Fruit fly (Drosophila melanogaster): ENCODE data around the gene lsn.

lsn gene

DNA sequence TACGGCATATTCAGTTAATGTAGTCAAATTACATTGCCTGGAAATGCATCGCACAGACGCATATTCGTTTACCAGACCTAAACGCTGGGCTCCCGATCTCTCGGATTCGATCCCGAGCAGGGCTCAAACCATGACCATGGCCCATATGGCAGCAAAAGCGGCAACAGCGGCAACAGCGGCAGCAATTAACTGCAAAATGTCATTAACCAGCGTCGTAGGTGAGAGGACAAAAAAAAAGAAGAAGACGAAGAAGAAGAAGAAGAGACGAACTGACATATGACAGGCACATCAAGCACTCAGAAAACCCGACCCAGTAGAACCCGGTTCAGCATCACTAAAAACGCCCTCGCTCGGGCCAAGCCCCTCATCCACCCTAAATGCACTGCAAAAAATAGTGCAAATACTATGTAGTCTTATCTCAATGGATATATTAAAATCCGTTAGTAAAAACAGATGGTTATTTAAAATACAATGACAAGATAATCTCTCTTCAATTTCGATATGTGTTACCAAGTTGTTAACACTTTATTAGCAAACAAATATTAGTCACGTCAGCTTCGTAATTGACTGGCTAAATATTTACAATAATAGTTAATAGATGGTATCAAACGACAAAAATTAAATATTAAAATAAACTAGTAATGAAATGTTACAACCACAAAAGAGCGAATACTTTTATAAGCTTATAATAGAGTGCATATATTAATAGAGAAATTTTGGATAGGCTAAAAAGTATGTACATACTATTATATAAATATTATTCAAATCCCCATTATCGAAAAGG, 39.0 kb upstream of the lsn start (continued):
- TF ChIP-seq CG6689 (GFP tag; IDR thresholded peaks at IDR 0.05) (0 out of 2 replicates have a peak, but pooled peaks have one; percentile 6), CG10267 (tag; optimal IDR thresholded peaks at IDR 0.05) (peak; percentile 20), B-H2 (GFP tag; optimal IDR thresholded peaks at IDR 0.05) (no peak), BtbVII (GFP tag; optimal IDR thresholded peaks at IDR 0.05) (no peak), CG13296 (GFP tag; optimal IDR thresholded peaks at IDR 0.05) (no peak), gsb (GFP tag; IDR thresholded peaks at IDR 0.05) (0 out of 2 replicates have a peak, but pooled peaks have one; percentile 23), CG30020 (tag; optimal IDR thresholded peaks at IDR 0.05) (no peak), lov (optimal IDR thresholded peaks at IDR 0.05) (no peak), lov (GFP tag; IDR thresholded peaks at IDR 0.05) (0 out of 3 replicates have a peak, but pooled peaks have one; percentile 44), zfh2 (GFP tag; optimal IDR thresholded peaks at IDR 0.05) (no peak), CG31441 (GFP tag; IDR thresholded peaks at IDR 0.05) (0 out of 2 replicates have a peak, but pooled peaks have one; percentile 17), CG10274 (GFP tag; optimal IDR thresholded peaks at IDR 0.05) (no peak), CG43689 (GFP tag; IDR thresholded peaks at IDR 0.05) (no peak), chinmo (GFP tag; IDR thresholded peaks at IDR 0.05; ENCODE audit: partially characterized antibody) (no peak), CG10209 (GFP tag; optimal IDR thresholded peaks at IDR 0.05) (no peak), CG10462 (GFP tag; optimal IDR thresholded peaks at IDR 0.05) (no peak), lola (GFP tag; optimal IDR thresholded peaks at IDR 0.05) (peak in 1 of 3 experiments; percentile 56), ro (GFP tag; IDR thresholded peaks at IDR 0.05) (no peak), sob (GFP tag; IDR thresholded peaks at IDR 0.05) (no peak), CG11085 (GFP tag; IDR thresholded peaks at IDR 0.05) (no peak), CG17385 (GFP tag; optimal IDR thresholded peaks at IDR 0.05) (peak; percentile 50), CG10979 (tag; optimal IDR thresholded peaks at IDR 0.05) (peak; percentile 22)

DNA sequence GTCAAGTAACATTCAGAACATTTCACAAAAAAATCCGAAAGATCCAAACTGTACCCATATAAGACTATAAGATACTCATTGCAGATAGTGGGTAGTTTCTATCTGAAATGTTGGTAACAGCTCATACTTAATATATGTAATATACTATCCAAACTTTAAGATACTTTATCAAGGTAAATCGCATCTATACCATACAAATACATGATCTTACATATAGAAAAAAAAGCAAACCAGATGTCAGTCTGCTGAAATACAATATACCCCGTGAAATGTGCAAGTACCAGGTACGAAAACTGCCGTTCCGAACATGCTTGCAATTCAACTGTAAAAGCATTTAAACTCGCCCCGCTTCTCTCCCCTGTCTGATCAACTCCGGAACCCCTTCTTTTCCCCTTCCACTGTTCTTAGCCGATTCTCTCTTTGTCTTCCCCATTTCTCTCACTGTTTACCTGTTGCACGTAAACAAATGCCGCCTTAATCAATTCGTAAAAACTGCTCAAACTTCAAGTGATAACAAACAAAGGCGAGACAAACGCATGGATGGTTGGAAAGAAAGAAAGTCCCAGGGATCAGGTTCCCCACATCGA, 37.4 kb upstream of the lsn start:
- TF ChIP-seq ken (GFP tag; IDR thresholded peaks at IDR 0.05) (no peak), ranshi (GFP tag; IDR thresholded peaks at IDR 0.05) (0 out of 2 replicates have a peak, but pooled peaks have one; percentile 21), NfI (GFP tag; optimal IDR thresholded peaks at IDR 0.05) (no peak), chinmo (GFP tag; IDR thresholded peaks at IDR 0.05; ENCODE audit: partially characterized antibody) (no peak), run (tag; optimal IDR thresholded peaks at IDR 0.05) (no peak), Ssrp (tag; optimal IDR thresholded peaks at IDR 0.05) (peak; percentile 2), Sox100B (GFP tag; optimal IDR thresholded peaks at IDR 0.05) (no peak), CG12299 (tag; optimal IDR thresholded peaks at IDR 0.05) (no peak), CG34422 (GFP tag; IDR thresholded peaks at IDR 0.05) (0 out of 3 replicates have a peak, but pooled peaks have one; percentile 23), Nf-YA (GFP tag; IDR thresholded peaks at IDR 0.05) (no peak), phol (tag; optimal IDR thresholded peaks at IDR 0.05) (peak; percentile 20), grn (GFP tag; optimal IDR thresholded peaks at IDR 0.05) (no peak), bsh (GFP tag; optimal IDR thresholded peaks at IDR 0.05) (peak in 1 of 2 experiments; percentile 45), slou (GFP tag; optimal IDR thresholded peaks at IDR 0.05) (no peak), CG9797 (GFP tag; optimal IDR thresholded peaks at IDR 0.05) (no peak), D19A (tag; optimal IDR thresholded peaks at IDR 0.05) (no peak), esg (GFP tag; conservative IDR thresholded peaks at IDR 0.05) (0 out of 2 replicates have a peak, but pooled peaks have one; percentile 9), CG12391 (tag; optimal IDR thresholded peaks at IDR 0.05) (peak; percentile 15), her (GFP tag; optimal IDR thresholded peaks at IDR 0.05) (no peak), crol (GFP tag; IDR thresholded peaks at IDR 0.05) (peak; percentile 87; the same call in 1 of the 2 replicates), otp (GFP tag; IDR thresholded peaks at IDR 0.05) (0 out of 3 replicates have a peak, but pooled peaks have one; percentile 11), CG8478 (optimal IDR thresholded peaks at IDR 0.05) (no peak), CG7928 (GFP tag; optimal IDR thresholded peaks at IDR 0.05) (no peak), ttk (GFP tag; IDR thresholded peaks at IDR 0.05) (no peak), Sox102F (GFP tag; optimal IDR thresholded peaks at IDR 0.05) (peak; percentile 25), row (GFP tag; IDR thresholded peaks at IDR 0.05) (peak; percentile 54; the same call in 2 of the 3 replicates), p53 (GFP tag; optimal IDR thresholded peaks at IDR 0.05) (no peak), CG2199 (GFP tag; IDR thresholded peaks at IDR 0.05) (peak; percentile 49; the same call in 2 of the 3 replicates)
